Worm (Caenorhabditis elegans): ENCODE data around the gene F18A1.1.

F18A1.1 gene

ce11 chrII:7699009-7699408 is 14.3 kb downstream of the F18A1.1 start, which contains the start of the genes moa-2 and cdk-11.1:
TSS of gene moa-2 (minus strand) at chrII:7699033.
TSS of gene cdk-11.1 (plus strand) at chrII:7699235.
- TF ChIP-seq him-1 (tag; optimal IDR thresholded peaks at IDR 0.05), result no peak
- no peak for TF ChIP-seq dao-5 (tag; optimal IDR thresholded peaks at IDR 0.05)
- TF ChIP-seq W03F9.2 (tag; optimal IDR thresholded peaks at IDR 0.05), result no peak

- no peak for TF ChIP-seq W03F9.2 (tag; optimal IDR thresholded peaks at IDR 0.05)
- TF ChIP-seq dao-5 (tag; optimal IDR thresholded peaks at IDR 0.05), result no peak
- TF ChIP-seq him-1 (tag; optimal IDR thresholded peaks at IDR 0.05), result no peak
Observed at ce11 chrII:7704387-7704786, 19.7 kb downstream of the F18A1.1 start.

- TF ChIP-seq dao-5 (tag; optimal IDR thresholded peaks at IDR 0.05) (no peak), W03F9.2 (tag; optimal IDR thresholded peaks at IDR 0.05) (no peak), him-1 (tag; optimal IDR thresholded peaks at IDR 0.05) (no peak)
Observed at ce11 chrII:7705152-7705551, 20.5 kb downstream of the F18A1.1 start, which contains the start of gene B0495.7. TSS of gene B0495.7 (minus strand) at chrII:7705233.

ce11 chrII:7707383-7707782 is 22.7 kb downstream of the F18A1.1 start, which contains the start of gene luc-7L:
TSS of gene luc-7L (minus strand) at chrII:7707483.
- no peak for TF ChIP-seq dao-5 (tag; optimal IDR thresholded peaks at IDR 0.05)
- no peak for TF ChIP-seq W03F9.2 (tag; optimal IDR thresholded peaks at IDR 0.05)
- TF ChIP-seq him-1 (tag; optimal IDR thresholded peaks at IDR 0.05), result no peak

- TF ChIP-seq dao-5 (tag; optimal IDR thresholded peaks at IDR 0.05) (no peak), W03F9.2 (tag; optimal IDR thresholded peaks at IDR 0.05) (peak; percentile 14), him-1 (tag; optimal IDR thresholded peaks at IDR 0.05) (peak; percentile 78)
Observed at ce11 chrII:7708540-7708939, 23.9 kb downstream of the F18A1.1 start, which contains the start of gene B0495.9. TSS of gene B0495.9 (minus strand) at chrII:7708710.

- no peak for TF ChIP-seq him-1 (tag; optimal IDR thresholded peaks at IDR 0.05)
- TF ChIP-seq W03F9.2 (tag; optimal IDR thresholded peaks at IDR 0.05), result no peak
- TF ChIP-seq dao-5 (tag; optimal IDR thresholded peaks at IDR 0.05), result no peak
Observed at ce11 chrII:7709301-7709754, 24.6 kb downstream of the F18A1.1 start, which contains the start of gene sre-1. TSS of gene sre-1 (plus strand) at chrII:7709704.

ce11 chrII:7714614-7715186 is 30.0 kb downstream of the F18A1.1 start:
- no peak for TF ChIP-seq dao-5 (tag; optimal IDR thresholded peaks at IDR 0.05)
- no peak for TF ChIP-seq W03F9.2 (tag; optimal IDR thresholded peaks at IDR 0.05)
- TF ChIP-seq him-1 (tag; optimal IDR thresholded peaks at IDR 0.05), result no peak

- TF ChIP-seq dao-5 (tag; optimal IDR thresholded peaks at IDR 0.05) (no peak), W03F9.2 (tag; optimal IDR thresholded peaks at IDR 0.05) (no peak), him-1 (tag; optimal IDR thresholded peaks at IDR 0.05) (no peak)
Observed at ce11 chrII:7716112-7716511, 31.4 kb downstream of the F18A1.1 start.

- no peak for TF ChIP-seq W03F9.2 (tag; optimal IDR thresholded peaks at IDR 0.05)
- no peak for TF ChIP-seq him-1 (tag; optimal IDR thresholded peaks at IDR 0.05)
- no peak for TF ChIP-seq dao-5 (tag; optimal IDR thresholded peaks at IDR 0.05)
Observed at ce11 chrII:7718491-7718890, 33.8 kb downstream of the F18A1.1 start, which contains the start of gene cpna-5. TSS of gene cpna-5 (minus strand) at chrII:7718591.

- TF ChIP-seq him-1 (tag; optimal IDR thresholded peaks at IDR 0.05), result no peak
- no peak for TF ChIP-seq dao-5 (tag; optimal IDR thresholded peaks at IDR 0.05)
- no peak for TF ChIP-seq W03F9.2 (tag; optimal IDR thresholded peaks at IDR 0.05)
Observed at ce11 chrII:7719039-7719438, 34.4 kb downstream of the F18A1.1 start.

ce11 chrII:7720479-7720878 is 35.8 kb downstream of the F18A1.1 start:
- TF ChIP-seq W03F9.2 (tag; optimal IDR thresholded peaks at IDR 0.05) (no peak), him-1 (tag; optimal IDR thresholded peaks at IDR 0.05) (no peak), dao-5 (tag; optimal IDR thresholded peaks at IDR 0.05) (no peak)

ce11 chrII:7722784-7723183 is 38.1 kb downstream of the F18A1.1 start:
- TF ChIP-seq W03F9.2 (tag; optimal IDR thresholded peaks at IDR 0.05) (no peak), dao-5 (tag; optimal IDR thresholded peaks at IDR 0.05) (no peak), him-1 (tag; optimal IDR thresholded peaks at IDR 0.05) (no peak)

- no peak for TF ChIP-seq W03F9.2 (tag; optimal IDR thresholded peaks at IDR 0.05)
- TF ChIP-seq dao-5 (tag; optimal IDR thresholded peaks at IDR 0.05), result no peak
- no peak for TF ChIP-seq him-1 (tag; optimal IDR thresholded peaks at IDR 0.05)
Observed at ce11 chrII:7724603-7725002, 39.9 kb downstream of the F18A1.1 start, which contains the start of gene cpna-2. TSS of gene cpna-2 (plus strand) at chrII:7724903.

- TF ChIP-seq W03F9.2 (tag; optimal IDR thresholded peaks at IDR 0.05) (no peak), him-1 (tag; optimal IDR thresholded peaks at IDR 0.05) (no peak), dao-5 (tag; optimal IDR thresholded peaks at IDR 0.05) (no peak)
Observed at ce11 chrII:7736725-7737124, 52.0 kb downstream of the F18A1.1 start.
